Fruit fly (Drosophila melanogaster) whole organism, embryonic: Measurements from ENCODE around the gene CG31344.

ENCODE experiments used
- Ada2b ChIP-seq: fragments of 200-800 bp; sonication (Bioruptor generic); IDR thresholded peaks from 2 replicates; pipeline ENCODE4 v1.3.6; 2022; ENCODE audit warnings: missing biosample characterization, missing genetic modification characterization
- Asciz ChIP-seq: fragments of 200-800 bp; sonication (Bioruptor generic); optimal IDR thresholded peaks from 2 replicates; lab custom pipeline; 2017; ENCODE audit warnings: missing biosample characterization, mild to moderate bottlenecking, missing genetic modification characterization, missing genetic modification reagents
- B-H2 ChIP-seq: fragments of 200-800 bp; sonication (Bioruptor generic); optimal IDR thresholded peaks from 2 replicates; lab custom pipeline; 2018; ENCODE audit warnings: missing biosample characterization, mild to moderate bottlenecking, missing genetic modification characterization
- CG10366 ChIP-seq: fragments of 200-800 bp; sonication (Bioruptor generic); IDR thresholded peaks from 2 replicates; pipeline ENCODE4 v1.3.6; 2022; ENCODE audit warnings: missing biosample characterization, missing genetic modification characterization
- CG10431 ChIP-seq: fragments of 200-800 bp; sonication (Bioruptor generic); optimal IDR thresholded peaks from 3 replicates; lab custom pipeline; 2018; ENCODE audit warnings: missing biosample characterization, mild to moderate bottlenecking, missing genetic modification characterization
- CG10543 ChIP-seq: fragments of 200-800 bp; sonication (Bioruptor generic); optimal IDR thresholded peaks from 3 replicates; lab custom pipeline; 2017; ENCODE audit warnings: missing biosample characterization, mild to moderate bottlenecking, missing genetic modification characterization, moderate library complexity
- CG11093 ChIP-seq: fragments of 200-800 bp; sonication (Bioruptor generic); IDR thresholded peaks from 3 replicates; pipeline ENCODE4 v1.3.6; 2022; ENCODE audit warnings: missing biosample characterization, missing genetic modification characterization
- CG11560 ChIP-seq: fragments of 200-800 bp; sonication (Bioruptor generic); IDR thresholded peaks from 3 replicates; pipeline ENCODE4 v1.3.6; 2022; ENCODE audit warnings: missing biosample characterization, missing genetic modification characterization
- CG11696 ChIP-seq: fragments of 200-800 bp; sonication (Bioruptor generic); IDR thresholded peaks from 2 replicates; pipeline ENCODE4 v1.3.6; 2022; ENCODE audit warnings: missing biosample characterization, missing genetic modification characterization
- CG12104 ChIP-seq: fragments of 200-800 bp; sonication (Bioruptor generic); optimal IDR thresholded peaks from 3 replicates; lab custom pipeline; 2016; ENCODE audit warnings: missing biosample characterization, missing genetic modification characterization
- CG13123 ChIP-seq: fragments of 200-800 bp; sonication (Bioruptor generic); optimal IDR thresholded peaks from 2 replicates; lab custom pipeline; 2016; ENCODE audit warnings: missing biosample characterization, missing genetic modification characterization
- CG14710 ChIP-seq: fragments of 200-800 bp; sonication (Bioruptor generic); optimal IDR thresholded peaks from 3 replicates; lab custom pipeline; 2019; ENCODE audit warnings: missing biosample characterization, mild to moderate bottlenecking, missing genetic modification characterization, moderate library complexity
- CG15011 ChIP-seq: fragments of 200-800 bp; sonication (Bioruptor generic); optimal IDR thresholded peaks from 3 replicates; lab custom pipeline; 2018; ENCODE audit warnings: missing biosample characterization, mild to moderate bottlenecking, missing genetic modification characterization
- CG15269 ChIP-seq: fragments of 200-800 bp; sonication (Bioruptor generic); optimal IDR thresholded peaks from 2 replicates; lab custom pipeline; 2018; ENCODE audit warnings: missing biosample characterization, mild to moderate bottlenecking, missing genetic modification characterization, moderate library complexity
- CG17361 ChIP-seq: fragments of 200-800 bp; sonication (Bioruptor generic); IDR thresholded peaks from 3 replicates; pipeline ENCODE4 v1.3.6; 2022; ENCODE audit warnings: missing biosample characterization, missing genetic modification characterization
- CG17802 ChIP-seq: fragments of 200-800 bp; sonication (Bioruptor generic); optimal IDR thresholded peaks from 2 replicates; lab custom pipeline; 2018; ENCODE audit warnings: missing biosample characterization, mild to moderate bottlenecking, missing genetic modification characterization, moderate library complexity
- CG2199 ChIP-seq: fragments of 200-800 bp; sonication (Bioruptor generic); IDR thresholded peaks from 3 replicates; pipeline ENCODE4 v1.3.6; 2022; ENCODE audit warnings: missing biosample characterization, missing genetic modification characterization
- CG30431 ChIP-seq: fragments of 200-800 bp; sonication (Bioruptor generic); optimal IDR thresholded peaks from 2 replicates; lab custom pipeline; 2017; ENCODE audit warnings: missing biosample characterization, missing genetic modification characterization
- CG3281 ChIP-seq: fragments of 200-800 bp; sonication (Bioruptor generic); optimal IDR thresholded peaks from 3 replicates; lab custom pipeline; 2017; ENCODE audit warnings: missing biosample characterization, mild to moderate bottlenecking, missing genetic modification characterization
- CG34224 ChIP-seq: fragments of 200-800 bp; sonication (Bioruptor generic); IDR thresholded peaks from 3 replicates; pipeline ENCODE4 v1.3.6; 2022; ENCODE audit warnings: missing biosample characterization, missing genetic modification characterization; ENCODE audit not compliant: partially characterized antibody
- CG3847 ChIP-seq: fragments of 200-800 bp; sonication (Bioruptor generic); IDR thresholded peaks from 2 replicates; pipeline ENCODE4 v1.3.6; 2022; ENCODE audit warnings: missing biosample characterization, missing genetic modification characterization
- CG5245 ChIP-seq: fragments of 200-800 bp; sonication (Bioruptor generic); optimal IDR thresholded peaks from 3 replicates; lab custom pipeline; 2016; ENCODE audit warnings: missing biosample characterization, missing genetic modification characterization
- CG7556 ChIP-seq: fragments of 200-800 bp; sonication (Bioruptor generic); optimal IDR thresholded peaks from 2 replicates; lab custom pipeline; 2017; ENCODE audit warnings: missing biosample characterization, mild to moderate bottlenecking, missing genetic modification characterization
- CG7839 ChIP-seq: fragments of 200-800 bp; sonication (Bioruptor generic); optimal IDR thresholded peaks from 3 replicates; lab custom pipeline; 2018; ENCODE audit warnings: missing biosample characterization, mild to moderate bottlenecking, missing genetic modification characterization, moderate library complexity
- H2.0 ChIP-seq: fragments of 200-800 bp; sonication (Bioruptor generic); IDR thresholded peaks from 2 replicates; pipeline ENCODE4 v1.3.6; 2022; ENCODE audit warnings: missing biosample characterization, missing genetic modification characterization
- Hand ChIP-seq: fragments of 200-800 bp; sonication (Bioruptor generic); optimal IDR thresholded peaks from 2 replicates; lab custom pipeline; 2017; ENCODE audit warnings: mild to moderate bottlenecking, missing biosample characterization, missing genetic modification reagents, missing genetic modification characterization
- Hr39 ChIP-seq: fragments of >200 bp; optimal IDR thresholded peaks from 2 replicates; lab custom pipeline; 2017
- Kr ChIP-seq: fragments of 200-800 bp; sonication (Bioruptor generic); optimal IDR thresholded peaks from 2 replicates; lab custom pipeline; 2017; ENCODE audit warnings: missing biosample characterization, mild to moderate bottlenecking, missing genetic modification characterization
- Neu2 ChIP-seq: fragments of 200-800 bp; sonication (Bioruptor generic); optimal IDR thresholded peaks from 3 replicates; lab custom pipeline; 2016; ENCODE audit warnings: missing biosample characterization, missing genetic modification characterization, borderline replicate concordance
- Ptx1 ChIP-seq: fragments of 200-800 bp; sonication (Bioruptor generic); IDR thresholded peaks from 2 replicates; pipeline ENCODE4 v1.3.6; 2022; ENCODE audit warnings: missing biosample characterization, missing genetic modification characterization
- aop ChIP-seq: fragments of 200-800 bp; sonication (Bioruptor generic); IDR thresholded peaks from 2 replicates; pipeline ENCODE4 v1.3.6; 2022; ENCODE audit warnings: missing biosample characterization, missing genetic modification characterization
- bab2 ChIP-seq: fragments of 200-800 bp; sonication (Bioruptor generic); optimal IDR thresholded peaks from 2 replicates; lab custom pipeline; 2016; ENCODE audit warnings: missing biosample characterization, missing genetic modification characterization
- caup ChIP-seq: fragments of 200-800 bp; sonication (Bioruptor generic); optimal IDR thresholded peaks from 3 replicates; lab custom pipeline; 2017; ENCODE audit warnings: missing biosample characterization, mild to moderate bottlenecking, missing genetic modification characterization, moderate library complexity; ENCODE audit not compliant: severe bottlenecking
- dysf ChIP-seq: fragments of 200-800 bp; sonication (Bioruptor generic); IDR thresholded peaks from 3 replicates; pipeline ENCODE4 v1.3.6; 2022; ENCODE audit warnings: missing biosample characterization, missing genetic modification characterization
- esg ChIP-seq: fragments of 200-800 bp; sonication (Bioruptor generic); conservative IDR thresholded peaks from 2 replicates; pipeline ENCODE4 v1.3.6; 2022; ENCODE audit warnings: missing biosample characterization, missing genetic modification characterization
- gce ChIP-seq: fragments of 200-800 bp; sonication (Bioruptor generic); IDR thresholded peaks from 3 replicates; pipeline ENCODE4 v1.3.6; 2022; ENCODE audit warnings: missing biosample characterization, missing genetic modification characterization
- jigr1 ChIP-seq: fragments of 200-800 bp; sonication (Bioruptor generic); IDR thresholded peaks from 3 replicates; pipeline ENCODE4 v1.3.6; 2022; ENCODE audit warnings: missing biosample characterization, missing genetic modification characterization
- lab ChIP-seq: fragments of 200-800 bp; sonication (Bioruptor generic); optimal IDR thresholded peaks from 3 replicates; lab custom pipeline; 2017; ENCODE audit warnings: missing biosample characterization, missing genetic modification characterization, mild to moderate bottlenecking, moderate library complexity, missing genetic modification reagents
- lov ChIP-seq, 2 experiments: fragments of 200-800 bp in 1 of 2; fragments of >200 bp in 1 of 2; sonication (Bioruptor generic) in 1 of 2; IDR thresholded peaks in 1 of 2; optimal IDR thresholded peaks in 1 of 2; 2 replicates in 1 of 2; 3 replicates in 1 of 2; pipeline versions ENCODE4 v1.3.6 to Lab custom; 2017 to 2022; ENCODE audit warnings: missing biosample characterization in 1 of 2, missing genetic modification characterization in 1 of 2
- nerfin-2 ChIP-seq: fragments of 200-800 bp; sonication (Bioruptor generic); IDR thresholded peaks from 2 replicates; pipeline ENCODE4 v1.3.6; 2022; ENCODE audit warnings: missing biosample characterization, missing genetic modification characterization; ENCODE audit not compliant: partially characterized antibody
- nmo ChIP-seq: fragments of 200-800 bp; sonication (Bioruptor generic); optimal IDR thresholded peaks from 2 replicates; lab custom pipeline; 2018; ENCODE audit warnings: missing biosample characterization, mild to moderate bottlenecking, missing genetic modification characterization, moderate library complexity
- schlank ChIP-seq: fragments of 200-800 bp; sonication (Bioruptor generic); optimal IDR thresholded peaks from 2 replicates; lab custom pipeline; 2018; ENCODE audit warnings: missing biosample characterization, mild to moderate bottlenecking, missing genetic modification characterization
- slou ChIP-seq: fragments of 200-800 bp; sonication (Bioruptor generic); optimal IDR thresholded peaks from 3 replicates; lab custom pipeline; 2016; ENCODE audit warnings: missing biosample characterization, missing genetic modification characterization
- sqz ChIP-seq: fragments of 200-800 bp; sonication (Bioruptor generic); optimal IDR thresholded peaks from 3 replicates; lab custom pipeline; 2018; ENCODE audit warnings: missing biosample characterization, mild to moderate bottlenecking, missing genetic modification characterization
- sr ChIP-seq: fragments of 200-800 bp; sonication (Bioruptor generic); IDR thresholded peaks from 3 replicates; pipeline ENCODE4 v1.3.6; 2022; ENCODE audit warnings: missing biosample characterization, missing genetic modification characterization
- stc ChIP-seq: fragments of 200-800 bp; sonication (Bioruptor generic); IDR thresholded peaks from 2 replicates; pipeline ENCODE4 v1.3.6; 2022; ENCODE audit warnings: missing biosample characterization, missing genetic modification characterization
- trh ChIP-seq: fragments of 200-800 bp; sonication (Bioruptor generic); optimal IDR thresholded peaks from 2 replicates; lab custom pipeline; 2016; ENCODE audit warnings: missing biosample characterization, missing genetic modification characterization
- tup ChIP-seq: fragments of 200-800 bp; sonication (Bioruptor generic); optimal IDR thresholded peaks from 2 replicates; lab custom pipeline; 2016; ENCODE audit warnings: missing biosample characterization, mild to moderate bottlenecking, missing genetic modification characterization, moderate library complexity

CG31344 gene

DNA sequence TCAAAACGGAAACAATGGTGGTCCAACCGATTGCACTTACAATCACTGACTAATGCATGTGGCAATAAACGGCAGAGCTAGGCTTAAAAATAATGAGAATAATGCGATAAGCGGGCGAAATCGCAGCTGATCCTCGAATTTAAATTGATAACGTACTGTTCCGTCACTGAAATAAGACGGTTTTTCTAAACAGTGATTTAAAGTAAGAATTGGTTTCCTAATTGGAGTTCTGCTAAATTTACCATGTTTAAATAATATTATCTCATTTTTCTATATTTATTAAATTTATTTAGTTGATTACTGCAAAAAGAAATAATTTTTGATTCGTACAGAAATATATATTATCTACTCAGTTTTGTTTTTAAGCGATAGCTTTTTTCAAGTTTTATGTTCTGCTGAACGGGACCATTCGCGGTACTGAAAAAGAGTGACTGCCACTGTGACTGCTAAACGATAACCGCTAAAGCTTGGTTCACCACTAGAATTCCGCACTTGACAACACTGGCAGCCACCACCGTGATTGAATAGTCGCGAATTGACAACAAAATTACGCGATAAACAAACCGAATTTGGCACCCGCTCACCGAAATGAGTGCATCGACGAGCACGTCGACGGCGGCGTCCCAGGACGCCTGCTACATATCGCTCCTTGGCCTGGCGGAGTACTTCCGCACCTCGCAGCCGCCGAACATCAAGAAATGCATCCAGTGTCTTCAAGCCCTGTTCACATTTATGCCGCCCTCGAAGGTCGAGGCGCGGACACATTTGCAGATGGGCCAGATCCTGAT lies 16.2 kb downstream of the CG31344 start, which contains the start of the genes Spn88Eb and Mau2 (continued):
- no peak for TF ChIP-seq nerfin-2 (GFP tag; lab: Robert Waterston, UW)
- peak; percentile 66 for TF ChIP-seq CG14710 (tag; lab: Kevin White, UChicago)
- peak; percentile 91 for TF ChIP-seq CG3847 (GFP tag; lab: Robert Waterston, UW)
- peak; percentile 82 for TF ChIP-seq Ptx1
- TF ChIP-seq slou (GFP tag; lab: Kevin White, UChicago) = no peak
- TF ChIP-seq CG12104 (GFP tag; lab: Kevin White, UChicago) = peak; percentile 8
- TF ChIP-seq Kr (GFP tag; lab: Kevin White, UChicago) = no peak
- TF ChIP-seq jigr1 (GFP tag; lab: Robert Waterston, UW) = no peak
- peak; percentile 7 for TF ChIP-seq schlank
- peak; percentile 61 for TF ChIP-seq bab2 (GFP tag; lab: Kevin White, UChicago)
- no peak for TF ChIP-seq CG10431 (GFP tag; lab: Kevin White, UChicago)
- TF ChIP-seq CG17802 (tag; lab: Kevin White, UChicago) = peak; percentile 98
- TF ChIP-seq B-H2 (GFP tag; lab: Kevin White, UChicago) = peak; percentile 87
- no peak for TF ChIP-seq Asciz
- 0 out of 3 replicates have a peak, but pooled peaks have one; percentile 47 for TF ChIP-seq CG11560 (tag; lab: Robert Waterston, UW)
- peak; percentile 74 for TF ChIP-seq CG10366
- TF ChIP-seq CG7839 (tag; lab: Kevin White, UChicago) = no peak
- no peak for TF ChIP-seq Hand
- peak; percentile 24 for TF ChIP-seq tup (GFP tag; lab: Kevin White, UChicago)
- 0 out of 3 replicates have a peak, but pooled peaks have one; percentile 40 for TF ChIP-seq CG2199 (GFP tag; lab: Robert Waterston, UW)
- TF ChIP-seq CG11093 (GFP tag; lab: Robert Waterston, UW) = no peak; the same call in 2 of the 3 replicates
- no peak for TF ChIP-seq lov (optimal IDR thresholded peaks at IDR 0.05; lab: Kevin White, UChicago)
- 0 out of 3 replicates have a peak, but pooled peaks have one; percentile 18 for TF ChIP-seq lov (GFP tag; IDR thresholded peaks at IDR 0.05; lab: Robert Waterston, UW)
- peak; percentile 67 for TF ChIP-seq CG34224 (GFP tag; lab: Robert Waterston, UW)
- TF ChIP-seq nmo (GFP tag; lab: Kevin White, UChicago) = peak; percentile 62
- no peak for TF ChIP-seq gce (GFP tag; lab: Robert Waterston, UW)
- TF ChIP-seq lab (GFP tag; lab: Kevin White, UChicago) = no peak
- TF ChIP-seq CG11696 (GFP tag; lab: Robert Waterston, UW) = no peak
- peak; percentile 37 for TF ChIP-seq CG13123 (GFP tag; lab: Kevin White, UChicago)
- no peak for TF ChIP-seq aop
- peak; percentile 56; the same call in 1 of the 2 replicates for TF ChIP-seq stc
- no peak for TF ChIP-seq CG15269 (tag; lab: Kevin White, UChicago)
- peak; percentile 59 for TF ChIP-seq CG7556
- TF ChIP-seq caup (GFP tag; lab: Kevin White, UChicago) = peak; percentile 67
- 0 out of 2 replicates have a peak, but pooled peaks have one; percentile 24 for TF ChIP-seq Ada2b (GFP tag; lab: Robert Waterston, UW)
- peak; percentile 55 for TF ChIP-seq CG5245 (GFP tag; lab: Kevin White, UChicago)
- TF ChIP-seq CG30431 = peak; percentile 48
- peak; percentile 64 for TF ChIP-seq CG10543 (GFP tag; lab: Kevin White, UChicago)
- no peak for TF ChIP-seq CG15011 (GFP tag; lab: Kevin White, UChicago)
- TF ChIP-seq Neu2 (GFP tag; lab: Kevin White, UChicago) = no peak
- peak; percentile 79; the same call in 2 of the 3 replicates for TF ChIP-seq CG17361
- no peak for TF ChIP-seq Hr39 (lab: Kevin White, UChicago)
- 0 out of 2 replicates have a peak, but pooled peaks have one; percentile 16 for TF ChIP-seq esg
- peak; percentile 67 for TF ChIP-seq H2.0 (GFP tag; lab: Robert Waterston, UW)
- 0 out of 3 replicates have a peak, but pooled peaks have one; percentile 5 for TF ChIP-seq sr (GFP tag; lab: Robert Waterston, UW)
- peak; percentile 80 for TF ChIP-seq dysf (GFP tag; lab: Robert Waterston, UW)
- peak; percentile 56 for TF ChIP-seq CG3281 (GFP tag; lab: Kevin White, UChicago)
- TF ChIP-seq sqz (GFP tag; lab: Kevin White, UChicago) = no peak
- no peak for TF ChIP-seq trh (GFP tag; lab: Kevin White, UChicago)
